Worm (Caenorhabditis elegans) whole organism, L3 larva: Measurements from ENCODE around the gene fbxa-38.

ENCODE experiments used
- fos-1 ChIP-seq: fragments of 150-350 bp; optimal IDR thresholded peaks from 2 replicates; lab custom pipeline; 2014; ENCODE audit warnings: missing biosample characterization, missing genetic modification characterization
- nhr-11 ChIP-seq: fragments of 150-350 bp; optimal IDR thresholded peaks from 2 replicates; lab custom pipeline; 2014; ENCODE audit warnings: missing biosample characterization, missing genetic modification characterization
- snpc-4 ChIP-seq: fragments of 150-350 bp; optimal IDR thresholded peaks from 2 replicates; lab custom pipeline; 2014; ENCODE audit warnings: missing biosample characterization, missing genetic modification characterization

ce11 chrIII:2240471-2240870 lies 16.0 kb downstream of the fbxa-38 start, which contains the start of gene srz-56:
- no peak for TF ChIP-seq nhr-11 (tag; lab: Kevin White, UChicago)
- TF ChIP-seq fos-1 (tag; lab: Kevin White, UChicago), result no peak
- TF ChIP-seq snpc-4 (tag; lab: Kevin White, UChicago), result no peak
